Fruit fly (Drosophila melanogaster): ENCODE measurements around the gene RpL17.

Gene RpL17

dm6 chrX:6728597-6729158 is 15.4 kb downstream of the RpL17 start (continued):
- TF ChIP-seq Oli (tag; optimal IDR thresholded peaks at IDR 0.05) (no peak), CG16863 (GFP tag; optimal IDR thresholded peaks at IDR 0.05) (no peak), CG3847 (GFP tag; IDR thresholded peaks at IDR 0.05) (no peak), cwo (GFP tag; optimal IDR thresholded peaks at IDR 0.05) (no peak), vnd (GFP tag; IDR thresholded peaks at IDR 0.05; ENCODE audit: partially characterized antibody) (no peak), CG7963 (GFP tag; IDR thresholded peaks at IDR 0.05; ENCODE audit: partially characterized antibody) (no peak), ara (GFP tag; IDR thresholded peaks at IDR 0.05) (no peak), CG3163 (GFP tag; optimal IDR thresholded peaks at IDR 0.05) (no peak), ssp (GFP tag; IDR thresholded peaks at IDR 0.05) (no peak), CG13894 (tag; optimal IDR thresholded peaks at IDR 0.05) (peak; percentile 25), ems (GFP tag; optimal IDR thresholded peaks at IDR 0.05) (no peak), dmrt99B (tag; optimal IDR thresholded peaks at IDR 0.05) (no peak), CG12391 (tag; optimal IDR thresholded peaks at IDR 0.05) (no peak), CG12236 (GFP tag; optimal IDR thresholded peaks at IDR 0.05) (no peak), wor (GFP tag; IDR thresholded peaks at IDR 0.05) (0 out of 2 replicates have a peak, but pooled peaks have one; percentile 13), Sin3A (optimal IDR thresholded peaks at IDR 0.05) (no peak), CG17359 (tag; optimal IDR thresholded peaks at IDR 0.05) (no peak), tna (GFP tag; IDR thresholded peaks at IDR 0.05; ENCODE audit: partially characterized antibody) (no peak), seq (GFP tag; IDR thresholded peaks at IDR 0.05) (no peak), pum (GFP tag; optimal IDR thresholded peaks at IDR 0.05) (no peak), maf-S (GFP tag; optimal IDR thresholded peaks at IDR 0.05) (no peak), CG1792 (GFP tag; optimal IDR thresholded peaks at IDR 0.05) (no peak), CG31388 (GFP tag; optimal IDR thresholded peaks at IDR 0.05) (no peak), Poxn (GFP tag; IDR thresholded peaks at IDR 0.05) (no peak), Med (GFP tag) (peak; percentile 50), Hr78 (GFP tag; optimal IDR thresholded peaks at IDR 0.05) (peak in 1 of 2 experiments; percentile 100), Hand (GFP tag; optimal IDR thresholded peaks at IDR 0.05) (no peak), chinmo (GFP tag; IDR thresholded peaks at IDR 0.05; ENCODE audit: partially characterized antibody) (no peak), pita (GFP tag; optimal IDR thresholded peaks at IDR 0.05) (peak; percentile 19), CTCF (GFP tag; optimal IDR thresholded peaks at IDR 0.05) (peak; percentile 61), dmrt11E (tag; optimal IDR thresholded peaks at IDR 0.05) (no peak), stwl (tag; optimal IDR thresholded peaks at IDR 0.05) (peak; percentile 18), ase (GFP tag; IDR thresholded peaks at IDR 0.05) (no peak), D19B (GFP tag; optimal IDR thresholded peaks at IDR 0.05) (no peak), CG15479 (GFP tag; optimal IDR thresholded peaks at IDR 0.05) (no peak), zf30C (GFP tag; optimal IDR thresholded peaks at IDR 0.05) (no peak), CG12104 (GFP tag; optimal IDR thresholded peaks at IDR 0.05) (no peak), CG14441 (GFP tag; IDR thresholded peaks at IDR 0.05) (no peak), corto (GFP tag; optimal IDR thresholded peaks at IDR 0.05) (no peak), her (GFP tag; optimal IDR thresholded peaks at IDR 0.05) (no peak), CG4707 (GFP tag; optimal IDR thresholded peaks at IDR 0.05) (no peak), sens (GFP tag) (peak; percentile 42), dpn (GFP tag; optimal IDR thresholded peaks at IDR 0.05) (no peak), Dip2 (GFP tag; IDR thresholded peaks at IDR 0.05) (no peak), CG2116 (GFP tag; optimal IDR thresholded peaks at IDR 0.05) (no peak), CG14667 (GFP tag; IDR thresholded peaks at IDR 0.05) (no peak), CG4404 (GFP tag; IDR thresholded peaks at IDR 0.05) (no peak), CG8765 (GFP tag; IDR thresholded peaks at IDR 0.05) (no peak), CG8089 (GFP tag; optimal IDR thresholded peaks at IDR 0.05) (no peak), CG12155 (GFP tag; optimal IDR thresholded peaks at IDR 0.05) (no peak), so (GFP tag; IDR thresholded peaks at IDR 0.05) (no peak), CG11696 (GFP tag; IDR thresholded peaks at IDR 0.05) (no peak)

Measured in whole organism, embryonic.